Fruit fly (Drosophila melanogaster): ENCODE results near the gene CG3407.

CG3407 gene

DNA sequence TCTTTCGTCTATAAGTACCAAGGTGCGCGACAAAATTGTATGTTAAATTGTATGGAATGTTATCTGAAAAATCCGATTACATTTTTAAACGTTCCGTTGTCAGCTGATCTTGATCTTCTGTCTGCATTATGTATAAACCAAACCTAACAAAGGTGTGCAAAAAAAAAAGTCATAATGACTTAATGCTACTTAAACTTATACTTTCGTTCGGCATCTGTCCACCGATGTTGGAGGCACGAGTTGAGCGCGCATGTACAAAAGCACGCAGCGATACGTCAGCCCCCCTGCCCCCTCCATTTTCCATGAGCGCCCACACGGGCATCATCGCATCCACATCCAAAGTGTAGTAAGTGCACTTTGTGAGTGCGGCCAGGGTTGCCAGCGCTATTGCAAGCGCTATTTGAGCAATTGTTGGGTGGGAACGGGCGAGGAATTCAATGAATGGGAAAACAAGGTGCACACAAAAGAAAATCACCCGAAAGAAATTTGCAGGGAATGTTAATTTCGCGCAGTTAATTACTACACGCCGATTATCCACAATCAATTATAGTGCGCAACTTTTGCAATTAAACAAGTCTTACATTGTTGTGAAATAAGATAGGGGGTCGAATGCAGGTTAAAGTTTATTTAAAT, 8.5 kb downstream of the CG3407 start (continued):
- peak; percentile 35 for TF ChIP-seq Dp (GFP tag; optimal IDR thresholded peaks at IDR 0.05)
- peak; percentile 90 for TF ChIP-seq trh (GFP tag; optimal IDR thresholded peaks at IDR 0.05)
- peak; percentile 95 for TF ChIP-seq Dbx (GFP tag; IDR thresholded peaks at IDR 0.05)
- peak; percentile 99 for TF ChIP-seq CG18262 (tag; optimal IDR thresholded peaks at IDR 0.05)
- peak; percentile 96 for TF ChIP-seq B-H2 (GFP tag; optimal IDR thresholded peaks at IDR 0.05)
- peak; percentile 98 for TF ChIP-seq CG13624 (GFP tag; optimal IDR thresholded peaks at IDR 0.05)
- TF ChIP-seq CG7963 (GFP tag; IDR thresholded peaks at IDR 0.05; ENCODE audit: partially characterized antibody) = no peak
- TF ChIP-seq Sry-δ (GFP tag; optimal IDR thresholded peaks at IDR 0.05) = peak; percentile 77
- TF ChIP-seq CG8924 (tag; optimal IDR thresholded peaks at IDR 0.05) = peak; percentile 97
- TF ChIP-seq CG11723 (GFP tag; optimal IDR thresholded peaks at IDR 0.05) = peak; percentile 97
- peak; percentile 99 for TF ChIP-seq CG8388 (GFP tag; optimal IDR thresholded peaks at IDR 0.05)
- TF ChIP-seq croc (GFP tag; conservative IDR thresholded peaks at IDR 0.05) = peak; percentile 97
- TF ChIP-seq CG5180 (GFP tag; optimal IDR thresholded peaks at IDR 0.05) = peak; percentile 94
- peak in 1 of 3 experiments; percentile 94 for TF ChIP-seq lola (GFP tag; optimal IDR thresholded peaks at IDR 0.05)
- peak; percentile 98 for TF ChIP-seq CG10979 (tag; optimal IDR thresholded peaks at IDR 0.05)
- TF ChIP-seq CG9876 (GFP tag; optimal IDR thresholded peaks at IDR 0.05) = peak; percentile 94
- TF ChIP-seq CG14441 (GFP tag; IDR thresholded peaks at IDR 0.05) = peak; percentile 98
- TF ChIP-seq cad (GFP tag; optimal IDR thresholded peaks at IDR 0.05) = no peak
- no peak for TF ChIP-seq hb (GFP tag; IDR thresholded peaks at IDR 0.05; ENCODE audit: partially characterized antibody)
- TF ChIP-seq corto (GFP tag; optimal IDR thresholded peaks at IDR 0.05) = peak; percentile 20
- TF ChIP-seq CG18764 (GFP tag; optimal IDR thresholded peaks at IDR 0.05) = peak; percentile 96
- peak; percentile 98 for TF ChIP-seq gcm (GFP tag; optimal IDR thresholded peaks at IDR 0.05)
- TF ChIP-seq gsb-n (tag; optimal IDR thresholded peaks at IDR 0.05) = peak; percentile 98
- TF ChIP-seq CG2120 (GFP tag; optimal IDR thresholded peaks at IDR 0.05) = peak; percentile 97
- peak; percentile 97 for TF ChIP-seq sima (GFP tag; optimal IDR thresholded peaks at IDR 0.05)
- peak; percentile 99 for TF ChIP-seq CG12769 (tag; optimal IDR thresholded peaks at IDR 0.05)
- TF ChIP-seq Elba2 (GFP tag; optimal IDR thresholded peaks at IDR 0.05) = peak; percentile 30
- peak; percentile 98 for TF ChIP-seq Dad (GFP tag; optimal IDR thresholded peaks at IDR 0.05)
- peak; percentile 98 for TF ChIP-seq CG17328 (GFP tag; IDR thresholded peaks at IDR 0.05)
- peak; percentile 99 for TF ChIP-seq CG17385 (GFP tag; optimal IDR thresholded peaks at IDR 0.05)
- TF ChIP-seq lbe (GFP tag; optimal IDR thresholded peaks at IDR 0.05) = peak; percentile 44
- TF ChIP-seq CG31365 (tag; optimal IDR thresholded peaks at IDR 0.05) = peak; percentile 94
- peak; percentile 96 for TF ChIP-seq CG3407 (GFP tag; optimal IDR thresholded peaks at IDR 0.05)
- TF ChIP-seq eyg (GFP tag; optimal IDR thresholded peaks at IDR 0.05) = peak; percentile 97
- TF ChIP-seq CG17361 (GFP tag; IDR thresholded peaks at IDR 0.05) = peak; percentile 93
- peak; percentile 98 for TF ChIP-seq abd-A (tag; optimal IDR thresholded peaks at IDR 0.05)
- peak; percentile 98 for TF ChIP-seq lmd (GFP tag; IDR thresholded peaks at IDR 0.05)
- TF ChIP-seq Ada2b (GFP tag; IDR thresholded peaks at IDR 0.05) = peak; percentile 98
- peak; percentile 92 for TF ChIP-seq tio (GFP tag; optimal IDR thresholded peaks at IDR 0.05)
- peak; percentile 95 for TF ChIP-seq Lhr (GFP tag; optimal IDR thresholded peaks at IDR 0.05)
- peak; percentile 94 for TF ChIP-seq da (GFP tag; optimal IDR thresholded peaks at IDR 0.05)
- 0 out of 2 replicates have a peak, but pooled peaks have one; percentile 10 for TF ChIP-seq bbx (GFP tag; IDR thresholded peaks at IDR 0.05; ENCODE audit: partially characterized antibody)
- peak; percentile 93; the same call in 2 of the 3 replicates for TF ChIP-seq sr (GFP tag; IDR thresholded peaks at IDR 0.05)
- peak; percentile 93 for TF ChIP-seq CG10565 (GFP tag; optimal IDR thresholded peaks at IDR 0.05)
- TF ChIP-seq Ets97D (GFP tag; optimal IDR thresholded peaks at IDR 0.05) = peak; percentile 92
- peak; percentile 89 for TF ChIP-seq GATAe (GFP tag; conservative IDR thresholded peaks at IDR 0.05)
- no peak for TF ChIP-seq hkb (optimal IDR thresholded peaks at IDR 0.05)
- peak; percentile 99 for TF ChIP-seq hkb (GFP tag; IDR thresholded peaks at IDR 0.05)
- TF ChIP-seq gro (GFP tag; optimal IDR thresholded peaks at IDR 0.05) = peak; percentile 97

Data from whole organism, embryonic.